Worm (Caenorhabditis elegans) whole organism, L3 larva: ENCODE results near the gene srm-6.

Source experiments
- R02D3.7 ChIP-seq: fragments of 150-350 bp; optimal IDR thresholded peaks from 2 replicates; lab custom pipeline; 2014; ENCODE audit warnings: missing biosample characterization, missing genetic modification characterization
- ZK546.5 ChIP-seq: sonication (generic microtip); optimal IDR thresholded peaks from 2 replicates; lab custom pipeline; 2017; ENCODE audit warnings: missing biosample characterization, missing genetic modification characterization
- aly-2 ChIP-seq: fragments of 150-350 bp; optimal IDR thresholded peaks from 2 replicates; lab custom pipeline; 2014; ENCODE audit warnings: missing biosample characterization, missing genetic modification characterization
- ama-1 ChIP-seq: fragments of 150-350 bp; optimal IDR thresholded peaks from 2 replicates; lab custom pipeline; 2018
- ceh-16 ChIP-seq: sonication (generic microtip); optimal IDR thresholded peaks from 2 replicates; lab custom pipeline; 2017; ENCODE audit warnings: missing biosample characterization, missing genetic modification characterization
- ceh-28 ChIP-seq: fragments of 150-350 bp; optimal IDR thresholded peaks from 2 replicates; lab custom pipeline; 2014; ENCODE audit warnings: missing biosample characterization, missing genetic modification reagents, missing genetic modification characterization
- ceh-82 ChIP-seq: fragments of 150-350 bp; optimal IDR thresholded peaks from 2 replicates; lab custom pipeline; 2014; ENCODE audit warnings: missing biosample characterization, missing genetic modification characterization
- ceh-9 ChIP-seq: sonication (generic microtip); optimal IDR thresholded peaks from 2 replicates; lab custom pipeline; 2018; ENCODE audit warnings: missing biosample characterization, missing genetic modification characterization
- daf-12 ChIP-seq: fragments of 150-350 bp; optimal IDR thresholded peaks from 2 replicates; lab custom pipeline; 2014; ENCODE audit warnings: missing biosample characterization, missing genetic modification reagents, missing genetic modification characterization
- egl-27 ChIP-seq: sonication (generic microtip); optimal IDR thresholded peaks from 4 replicates; lab custom pipeline; 2017; ENCODE audit warnings: missing biosample characterization, missing genetic modification reagents, missing genetic modification characterization
- egl-5 ChIP-seq: fragments of 150-350 bp; optimal IDR thresholded peaks from 2 replicates; lab custom pipeline; 2017; ENCODE audit warnings: missing biosample characterization, missing genetic modification reagents, missing genetic modification characterization, inconsistent platforms
- elt-1 ChIP-seq: fragments of 150-350 bp; optimal IDR thresholded peaks from 2 replicates; lab custom pipeline; 2014; ENCODE audit warnings: missing biosample characterization, missing genetic modification characterization
- elt-2 ChIP-seq: sonication (generic microtip); optimal IDR thresholded peaks from 2 replicates; lab custom pipeline; 2016; ENCODE audit warnings: missing genetic modification reagents, mild to moderate bottlenecking, missing genetic modification characterization, missing compliant biosample characterization
- elt-3 ChIP-seq, 3 experiments: fragments of 150-350 bp in 1 of 3; sonication (generic microtip) in 2 of 3; optimal IDR thresholded peaks; 2 replicates in 2 of 3; 4 replicates in 1 of 3; lab custom pipeline; 2014 to 2017; ENCODE audit warnings: missing biosample characterization in 3 of 3, missing genetic modification characterization in 3 of 3
- eor-1 ChIP-seq, 2 experiments: fragments of 150-350 bp; optimal IDR thresholded peaks; 2 replicates each; lab custom pipeline; 2014 to 2018; ENCODE audit warnings: missing biosample characterization in 2 of 2, missing genetic modification characterization in 2 of 2
- fkh-10 ChIP-seq: sonication (generic microtip); optimal IDR thresholded peaks from 2 replicates; lab custom pipeline; 2017; ENCODE audit warnings: missing biosample characterization, missing genetic modification reagents, missing genetic modification characterization
- fkh-2 ChIP-seq: fragments of 150-350 bp; optimal IDR thresholded peaks from 2 replicates; lab custom pipeline; 2014; ENCODE audit warnings: missing biosample characterization, missing genetic modification reagents, missing genetic modification characterization
- fos-1 ChIP-seq: fragments of 150-350 bp; optimal IDR thresholded peaks from 2 replicates; lab custom pipeline; 2014; ENCODE audit warnings: missing biosample characterization, missing genetic modification characterization
- hmg-11 ChIP-seq: sonication (generic microtip); optimal IDR thresholded peaks from 2 replicates; lab custom pipeline; 2016; ENCODE audit warnings: missing genetic modification characterization, missing compliant biosample characterization
- jun-1 ChIP-seq: fragments of 150-350 bp; optimal IDR thresholded peaks from 2 replicates; lab custom pipeline; 2014; ENCODE audit warnings: missing biosample characterization, missing genetic modification reagents, missing genetic modification characterization
- lin-15B ChIP-seq: fragments of 150-350 bp; optimal IDR thresholded peaks from 2 replicates; lab custom pipeline; 2014; ENCODE audit warnings: missing biosample characterization, missing genetic modification characterization
- lin-39 ChIP-seq: fragments of 150-350 bp; optimal IDR thresholded peaks from 2 replicates; lab custom pipeline; 2018; ENCODE audit warnings: missing biosample characterization, missing genetic modification reagents, missing genetic modification characterization
- lsy-12 ChIP-seq: sonication (generic microtip); optimal IDR thresholded peaks from 2 replicates; lab custom pipeline; 2016; ENCODE audit warnings: mild to moderate bottlenecking, missing genetic modification characterization, missing compliant biosample characterization
- mdl-1 ChIP-seq: fragments of 150-350 bp; optimal IDR thresholded peaks from 2 replicates; lab custom pipeline; 2014; ENCODE audit warnings: missing biosample characterization, missing genetic modification characterization
- mml-1 ChIP-seq: fragments of 150-350 bp; sonication (generic microtip); optimal IDR thresholded peaks from 3 replicates; lab custom pipeline; 2014; ENCODE audit warnings: missing biosample characterization, missing genetic modification characterization
- nfya-1 ChIP-seq: sonication (generic microtip); optimal IDR thresholded peaks from 2 replicates; lab custom pipeline; 2017; ENCODE audit warnings: missing genetic modification characterization, mild to moderate bottlenecking, missing compliant biosample characterization, antibody characterized with exemption, moderate library complexity; ENCODE audit not compliant: insufficient read depth
- nhr-11 ChIP-seq: fragments of 150-350 bp; optimal IDR thresholded peaks from 2 replicates; lab custom pipeline; 2014; ENCODE audit warnings: missing biosample characterization, missing genetic modification characterization
- nhr-12 ChIP-seq: fragments of 150-350 bp; optimal IDR thresholded peaks from 2 replicates; lab custom pipeline; 2014; ENCODE audit warnings: missing biosample characterization, missing genetic modification characterization
- nhr-23 ChIP-seq: fragments of 150-350 bp; optimal IDR thresholded peaks from 2 replicates; lab custom pipeline; 2014; ENCODE audit warnings: missing biosample characterization, missing genetic modification reagents, missing genetic modification characterization
- nhr-237 ChIP-seq: fragments of 150-350 bp; optimal IDR thresholded peaks from 2 replicates; lab custom pipeline; 2014; ENCODE audit warnings: missing biosample characterization, missing genetic modification characterization
- nhr-25 ChIP-seq: sonication (generic microtip); optimal IDR thresholded peaks from 2 replicates; lab custom pipeline; 2017; ENCODE audit warnings: missing biosample characterization, missing genetic modification characterization
- nhr-28 ChIP-seq: fragments of 150-350 bp; optimal IDR thresholded peaks from 2 replicates; lab custom pipeline; 2014; ENCODE audit warnings: missing biosample characterization, missing genetic modification characterization
- nhr-43 ChIP-seq: sonication (generic microtip); optimal IDR thresholded peaks from 2 replicates; lab custom pipeline; 2016; ENCODE audit warnings: mild to moderate bottlenecking, missing genetic modification characterization, missing compliant biosample characterization; ENCODE audit not compliant: poor library complexity, severe bottlenecking
- nhr-67 ChIP-seq: fragments of 150-350 bp; optimal IDR thresholded peaks from 2 replicates; lab custom pipeline; 2014; ENCODE audit warnings: missing biosample characterization, missing genetic modification characterization
- nhr-76 ChIP-seq: fragments of 150-350 bp; sonication (generic microtip); optimal IDR thresholded peaks from 5 replicates; lab custom pipeline; 2014; ENCODE audit warnings: missing biosample characterization, missing genetic modification characterization
- nhr-77 ChIP-seq: fragments of 150-350 bp; optimal IDR thresholded peaks from 2 replicates; lab custom pipeline; 2014; ENCODE audit warnings: missing biosample characterization, missing genetic modification characterization
- pha-4 ChIP-seq: fragments of 150-350 bp; optimal IDR thresholded peaks from 2 replicates; lab custom pipeline; 2014; ENCODE audit warnings: missing biosample characterization, missing genetic modification reagents, missing genetic modification characterization
- pqm-1 ChIP-seq: fragments of 150-350 bp; optimal IDR thresholded peaks from 2 replicates; lab custom pipeline; 2017; ENCODE audit warnings: missing biosample characterization, missing genetic modification characterization, inconsistent platforms
- sea-2 ChIP-seq: fragments of 150-350 bp; sonication (generic microtip); optimal IDR thresholded peaks from 4 replicates; lab custom pipeline; 2014; ENCODE audit warnings: missing biosample characterization, missing genetic modification reagents, missing genetic modification characterization
- skn-1 ChIP-seq: fragments of 150-350 bp; optimal IDR thresholded peaks from 2 replicates; lab custom pipeline; 2014; ENCODE audit warnings: missing biosample characterization, missing genetic modification characterization
- snpc-4 ChIP-seq: fragments of 150-350 bp; optimal IDR thresholded peaks from 2 replicates; lab custom pipeline; 2014; ENCODE audit warnings: missing biosample characterization, missing genetic modification characterization
- tbx-2 ChIP-seq: sonication (generic microtip); optimal IDR thresholded peaks from 2 replicates; lab custom pipeline; 2016; ENCODE audit warnings: mild to moderate bottlenecking, missing genetic modification characterization, missing compliant biosample characterization
- unc-39 ChIP-seq: sonication (generic microtip); optimal IDR thresholded peaks from 4 replicates; lab custom pipeline; 2017; ENCODE audit warnings: missing biosample characterization, missing genetic modification characterization
- unc-62 ChIP-seq: fragments of 150-350 bp; sonication (generic microtip); optimal IDR thresholded peaks from 4 replicates; lab custom pipeline; 2014; ENCODE audit warnings: missing biosample characterization, missing genetic modification reagents, missing genetic modification characterization
- zag-1 ChIP-seq: fragments of 150-350 bp; optimal IDR thresholded peaks from 2 replicates; lab custom pipeline; 2014; ENCODE audit warnings: missing biosample characterization, missing genetic modification characterization
- ztf-11 ChIP-seq: fragments of 150-350 bp; optimal IDR thresholded peaks from 2 replicates; lab custom pipeline; 2014; ENCODE audit warnings: missing biosample characterization, missing genetic modification characterization
- ztf-4 ChIP-seq: fragments of 150-350 bp; optimal IDR thresholded peaks from 2 replicates; lab custom pipeline; 2014; ENCODE audit warnings: missing biosample characterization, missing genetic modification characterization

The srm-6 gene

DNA sequence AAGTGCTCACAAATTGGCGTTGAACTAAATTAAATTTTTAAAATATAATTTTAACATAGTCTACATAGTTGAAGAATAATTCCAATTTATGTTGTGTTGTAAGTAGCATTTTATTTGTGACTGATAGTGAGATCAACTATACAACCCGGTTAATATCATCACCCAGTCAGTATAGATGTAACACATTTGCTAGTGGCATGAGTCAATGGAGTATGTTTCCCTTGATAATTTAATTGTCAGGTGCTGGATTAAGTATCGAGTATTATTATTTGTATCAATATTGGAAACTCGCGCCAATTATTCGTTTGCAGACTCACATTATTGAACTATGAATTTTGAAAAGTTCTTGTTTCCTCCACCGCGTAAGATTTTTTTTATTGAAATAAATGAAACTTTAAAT, 1.9 kb upstream of the srm-6 start, which contains the start of gene srm-5:
srm-5 (plus strand) TSS at position 301 of the 400 bp plus-strand sequence.
- TF ChIP-seq jun-1 (no peak), aly-2 (no peak), hmg-11 (no peak)

DNA sequence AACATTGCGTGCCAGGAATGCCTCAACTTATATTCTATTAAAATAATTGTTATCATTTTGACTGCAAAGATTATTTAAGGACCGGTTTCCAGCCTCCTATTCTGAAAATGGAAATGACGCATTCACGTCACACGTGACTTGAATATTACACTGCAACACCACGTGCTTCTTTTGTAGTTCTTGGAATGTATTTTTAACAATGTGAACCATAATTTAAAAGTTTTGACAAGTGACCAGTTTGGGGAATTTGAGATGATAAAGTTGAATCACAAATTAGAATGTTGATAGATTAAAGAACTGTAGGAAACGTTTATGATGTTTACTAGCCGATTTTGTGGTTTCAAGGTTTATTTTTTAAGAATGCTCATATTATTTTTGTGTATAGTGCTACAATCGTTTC, 4.9 kb downstream of the srm-6 start, which contains the start of gene F47B8.10:
F47B8.10 (plus strand) TSS at position 301 of the 400 bp plus-strand sequence.
- TF ChIP-seq lsy-12 (tag; lab: Kevin White, UChicago) (no peak), nhr-76 (tag; lab: Kevin White, UChicago) (no peak), nhr-43 (no peak), egl-27 (tag; lab: Kevin White, UChicago) (no peak), ceh-16 (tag; lab: Kevin White, UChicago) (no peak), nfya-1 (tag; lab: Kevin White, UChicago) (no peak), R02D3.7 (tag; lab: Kevin White, UChicago) (no peak), zag-1 (tag; lab: Kevin White, UChicago) (no peak), lin-15B (tag; lab: Kevin White, UChicago) (no peak), skn-1 (tag; lab: Kevin White, UChicago) (no peak), mml-1 (tag; lab: Kevin White, UChicago) (no peak), unc-39 (tag; lab: Kevin White, UChicago) (no peak)

DNA sequence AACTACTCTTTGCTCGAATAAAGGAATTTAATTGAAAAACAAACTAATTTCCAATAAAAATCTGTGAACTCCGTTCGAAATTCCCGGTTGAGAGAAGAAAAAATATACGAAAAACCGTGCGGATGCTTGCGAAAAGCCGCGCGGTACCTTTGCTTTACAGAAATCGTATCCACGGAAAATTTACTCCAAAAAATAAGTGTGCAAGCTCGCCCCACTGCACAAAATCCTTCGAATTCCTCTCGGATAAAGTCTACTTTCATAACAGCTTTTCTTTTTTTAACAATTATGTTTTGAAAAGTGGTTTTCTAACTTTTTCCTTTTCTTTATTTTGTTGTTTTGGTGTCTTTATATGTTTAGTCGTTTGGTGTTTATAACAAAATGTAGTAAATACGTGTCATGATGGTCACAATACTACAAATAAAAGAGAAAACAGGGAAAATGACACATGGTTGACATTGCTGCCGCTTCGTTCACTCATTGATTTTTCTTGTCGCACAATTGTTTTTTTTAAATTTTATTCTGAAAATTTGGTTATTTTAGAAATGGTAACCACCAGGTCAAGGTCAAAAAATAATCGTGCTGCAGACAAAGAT, 10.6 kb downstream of the srm-6 start, which contains the start of gene cept-2:
cept-2 (plus strand) TSS at position 533 of the 593 bp plus-strand sequence.
- TF ChIP-seq lsy-12 (tag; lab: Kevin White, UChicago), result peak; percentile 82
- no peak for TF ChIP-seq ceh-16 (tag; lab: Kevin White, UChicago)
- no peak for TF ChIP-seq egl-27 (tag; lab: Kevin White, UChicago)
- TF ChIP-seq ceh-82, result peak; percentile 82
- TF ChIP-seq elt-2 (tag; lab: Kevin White, UChicago), result no peak
- TF ChIP-seq ceh-28 (tag; lab: Kevin White, UChicago), result peak; percentile 76
- TF ChIP-seq fos-1 (tag; lab: Kevin White, UChicago), result peak; percentile 30
- no peak for TF ChIP-seq eor-1 (tag; optimal IDR thresholded peaks at IDR 0.05; lab: Kevin White, UChicago)
- no peak for TF ChIP-seq ZK546.5 (tag; lab: Kevin White, UChicago)
- TF ChIP-seq jun-1, result peak; percentile 78
- no peak for TF ChIP-seq fkh-2 (tag; lab: Kevin White, UChicago)
- peak; percentile 97 for TF ChIP-seq nhr-23 (tag; lab: Kevin White, UChicago)
- no peak for TF ChIP-seq mml-1 (tag; lab: Kevin White, UChicago)
- TF ChIP-seq nhr-76 (tag; lab: Kevin White, UChicago), result no peak
- TF ChIP-seq nhr-12, result no peak
- no peak for TF ChIP-seq zag-1 (tag; lab: Kevin White, UChicago)
- no peak for TF ChIP-seq ceh-9 (tag; lab: Kevin White, UChicago)
- peak; percentile 75 for TF ChIP-seq tbx-2 (tag; lab: Kevin White, UChicago)
- peak; percentile 34 for TF ChIP-seq mdl-1 (tag; lab: Kevin White, UChicago)
- TF ChIP-seq daf-12 (tag; lab: Kevin White, UChicago), result peak; percentile 55
- TF ChIP-seq snpc-4 (tag; lab: Kevin White, UChicago), result peak; percentile 92
- peak; percentile 63 for TF ChIP-seq unc-62
- TF ChIP-seq ztf-4, result no peak
- TF ChIP-seq nfya-1 (tag; lab: Kevin White, UChicago), result peak; percentile 95
- no peak for TF ChIP-seq nhr-237
- TF ChIP-seq ama-1 (lab: Kevin White, UChicago), result no peak
- peak; percentile 93 for TF ChIP-seq nhr-43
- TF ChIP-seq unc-39 (tag; lab: Kevin White, UChicago), result no peak
- TF ChIP-seq nhr-25 (tag; lab: Kevin White, UChicago), result peak; percentile 83
- no peak for TF ChIP-seq ztf-11
- TF ChIP-seq hmg-11, result no peak
- peak; percentile 20 for TF ChIP-seq pqm-1 (tag; lab: Kevin White, UChicago)
- peak; percentile 78 for TF ChIP-seq nhr-77 (tag; lab: Kevin White, UChicago)
- no peak for TF ChIP-seq nhr-67 (tag; lab: Kevin White, UChicago)
- TF ChIP-seq elt-3 (tag; optimal IDR thresholded peaks at IDR 0.05; lab: Kevin White, UChicago), result no peak
- TF ChIP-seq aly-2, result no peak
- peak; percentile 62 for TF ChIP-seq elt-1 (tag; lab: Kevin White, UChicago)
- TF ChIP-seq fkh-10 (GFP tag; lab: Kevin White, UChicago), result peak; percentile 76
- peak; percentile 95 for TF ChIP-seq pha-4
- peak; percentile 68 for TF ChIP-seq nhr-11 (tag; lab: Kevin White, UChicago)
- TF ChIP-seq sea-2 (GFP tag; lab: Kevin White, UChicago), result no peak
- peak; percentile 66 for TF ChIP-seq lin-15B (tag; lab: Kevin White, UChicago)
- peak; percentile 93 for TF ChIP-seq egl-5
- no peak for TF ChIP-seq nhr-28
- peak; percentile 56 for TF ChIP-seq skn-1 (tag; lab: Kevin White, UChicago)
- peak; percentile 88 for TF ChIP-seq lin-39 (tag; lab: Kevin White, UChicago)
- peak; percentile 85 for TF ChIP-seq R02D3.7 (tag; lab: Kevin White, UChicago)
